Worm (Caenorhabditis elegans) whole organism, L1 larva: ENCODE measurements around the gene ZK1320.9.
A peak's percentile ranks its signal among the peaks of the same experiment; 100 is the strongest.

Experiments
- C04F5.9 ChIP-seq: sonication (generic microtip); optimal IDR thresholded peaks from 2 replicates; lab custom pipeline; 2016; ENCODE audit warnings: missing genetic modification characterization, missing compliant biosample characterization
- C16A3.4 ChIP-seq: fragments of 150-350 bp; optimal IDR thresholded peaks from 2 replicates; lab custom pipeline; 2014; ENCODE audit warnings: missing biosample characterization, missing genetic modification characterization
- F16B12.6 ChIP-seq: fragments of 150-350 bp; optimal IDR thresholded peaks from 2 replicates; lab custom pipeline; 2014; ENCODE audit warnings: missing biosample characterization, missing genetic modification characterization
- Y116A8C.19 ChIP-seq: sonication (generic microtip); optimal IDR thresholded peaks from 2 replicates; lab custom pipeline; 2016; ENCODE audit warnings: missing compliant biosample characterization, missing genetic modification characterization, borderline replicate concordance
- ceh-63 ChIP-seq: fragments of 200-800 bp; sonication (Bioruptor generic); optimal IDR thresholded peaks from 2 replicates; lab custom pipeline; 2018; ENCODE audit warnings: mild to moderate bottlenecking, missing genetic modification characterization, missing compliant biosample characterization
- ceh-82 ChIP-seq, 3 experiments: fragments of 150-350 bp in 1 of 3; sonication (generic microtip) in 2 of 3; optimal IDR thresholded peaks; 2 replicates each; lab custom pipeline; 2014 to 2017; ENCODE audit warnings: missing biosample characterization in 3 of 3, missing genetic modification characterization in 3 of 3
- ceh-88 ChIP-seq: fragments of 200-800 bp; sonication (Bioruptor generic); IDR thresholded peaks from 2 replicates; pipeline ENCODE4 v1.3.6; 2022; ENCODE audit warnings: missing genetic modification characterization, missing compliant biosample characterization
- ceh-90 ChIP-seq: sonication (generic microtip); optimal IDR thresholded peaks from 2 replicates; lab custom pipeline; 2016; ENCODE audit warnings: missing genetic modification characterization, missing compliant biosample characterization
- ces-1 ChIP-seq: fragments of 150-350 bp; optimal IDR thresholded peaks from 2 replicates; lab custom pipeline; 2014; ENCODE audit warnings: missing biosample characterization, missing genetic modification reagents, missing genetic modification characterization
- dsc-1 ChIP-seq: sonication (generic microtip); optimal IDR thresholded peaks from 2 replicates; lab custom pipeline; 2016; ENCODE audit warnings: mild to moderate bottlenecking, missing genetic modification characterization, missing compliant biosample characterization
- efl-1 ChIP-seq, 4 experiments: fragments of 150-350 bp; optimal IDR thresholded peaks in 3 of 4; peaks in 1 of 4; 1 replicate in 1 of 4; 2 replicates in 3 of 4; lab custom pipeline; 2014; ENCODE audit warnings: missing biosample characterization in 2 of 4, missing genetic modification characterization in 2 of 4, missing genetic modification reagents in 2 of 4
- elt-2 ChIP-seq: sonication (generic microtip); optimal IDR thresholded peaks from 2 replicates; lab custom pipeline; 2016; ENCODE audit warnings: missing genetic modification characterization, mild to moderate bottlenecking, inconsistent platforms, missing compliant biosample characterization, missing genetic modification reagents
- elt-3 ChIP-seq, 6 experiments: fragments of 150-350 bp in 1 of 6; sonication (generic microtip); optimal IDR thresholded peaks; 2 replicates each; lab custom pipeline; 2017 to 2018; ENCODE audit warnings: missing biosample characterization in 6 of 6, missing genetic modification characterization in 6 of 6, inconsistent platforms in 1 of 6
- fkh-10 ChIP-seq: sonication (generic microtip); optimal IDR thresholded peaks from 2 replicates; lab custom pipeline; 2017; ENCODE audit warnings: missing biosample characterization, missing genetic modification reagents, missing genetic modification characterization
- grh-1 ChIP-seq: fragments of 200-800 bp; sonication (Bioruptor generic); IDR thresholded peaks from 2 replicates; pipeline ENCODE4 v1.3.6; 2022; ENCODE audit warnings: missing genetic modification reagents, missing genetic modification characterization, missing compliant biosample characterization
- hlh-17 ChIP-seq: fragments of 200-800 bp; sonication (Bioruptor generic); optimal IDR thresholded peaks from 2 replicates; lab custom pipeline; 2018; ENCODE audit warnings: missing genetic modification characterization, mild to moderate bottlenecking, missing compliant biosample characterization, moderate library complexity, borderline replicate concordance
- hpl-2 ChIP-seq: fragments of 150-350 bp; optimal IDR thresholded peaks from 2 replicates; lab custom pipeline; 2014; ENCODE audit warnings: missing biosample characterization, missing genetic modification reagents, missing genetic modification characterization
- jun-1 ChIP-seq: fragments of 150-350 bp; optimal IDR thresholded peaks from 2 replicates; lab custom pipeline; 2014; ENCODE audit warnings: missing biosample characterization, missing genetic modification reagents, missing genetic modification characterization
- lin-14 ChIP-seq: fragments of 200-800 bp; sonication (Bioruptor generic); optimal IDR thresholded peaks from 2 replicates; lab custom pipeline; 2018; ENCODE audit warnings: mild to moderate bottlenecking, missing genetic modification characterization, moderate library complexity, missing compliant biosample characterization
- lin-15B ChIP-seq: fragments of 150-350 bp; sonication (generic microtip); optimal IDR thresholded peaks from 3 replicates; lab custom pipeline; 2014; ENCODE audit warnings: missing biosample characterization, missing genetic modification characterization
- lsy-2 ChIP-seq, 2 experiments: fragments of 150-350 bp; optimal IDR thresholded peaks; 2 replicates each; lab custom pipeline; 2014; ENCODE audit warnings: missing biosample characterization in 2 of 2, missing genetic modification characterization in 2 of 2
- mab-9 ChIP-seq: fragments of 200-800 bp; sonication (Bioruptor generic); IDR thresholded peaks from 2 replicates; pipeline ENCODE4 v1.3.6; 2022; ENCODE audit warnings: missing genetic modification reagents, missing genetic modification characterization, missing compliant biosample characterization
- mep-1 ChIP-seq: fragments of 150-350 bp; optimal IDR thresholded peaks from 2 replicates; lab custom pipeline; 2014; ENCODE audit warnings: missing biosample characterization, missing genetic modification characterization
- nhr-11 ChIP-seq: fragments of 150-350 bp; optimal IDR thresholded peaks from 2 replicates; lab custom pipeline; 2014; ENCODE audit warnings: missing biosample characterization, missing genetic modification characterization
- nhr-12 ChIP-seq: sonication (generic microtip); optimal IDR thresholded peaks from 2 replicates; lab custom pipeline; 2017; ENCODE audit warnings: missing biosample characterization, missing genetic modification characterization
- nhr-20 ChIP-seq: sonication (generic microtip); optimal IDR thresholded peaks from 2 replicates; lab custom pipeline; 2016; ENCODE audit warnings: mild to moderate bottlenecking, missing genetic modification characterization, missing compliant biosample characterization
- nhr-76 ChIP-seq: sonication (generic microtip); optimal IDR thresholded peaks from 2 replicates; lab custom pipeline; 2017; ENCODE audit warnings: missing biosample characterization, missing genetic modification characterization
- pax-3 ChIP-seq: fragments of 200-800 bp; sonication (Bioruptor generic); optimal IDR thresholded peaks from 2 replicates; lab custom pipeline; 2018; ENCODE audit warnings: mild to moderate bottlenecking, missing genetic modification characterization, moderate library complexity, missing compliant biosample characterization
- snpc-4 ChIP-seq: fragments of 150-350 bp; optimal IDR thresholded peaks from 2 replicates; lab custom pipeline; 2014; ENCODE audit warnings: missing biosample characterization, missing genetic modification characterization
- snu-23 ChIP-seq: sonication (generic microtip); optimal IDR thresholded peaks from 2 replicates; lab custom pipeline; 2016; ENCODE audit warnings: missing genetic modification characterization, missing compliant biosample characterization
- sox-4 ChIP-seq: sonication (generic microtip); optimal IDR thresholded peaks from 2 replicates; lab custom pipeline; 2016; ENCODE audit warnings: missing genetic modification characterization, missing compliant biosample characterization
- sup-37 ChIP-seq: fragments of 200-800 bp; sonication (Bioruptor generic); optimal IDR thresholded peaks from 2 replicates; lab custom pipeline; 2018; ENCODE audit warnings: mild to moderate bottlenecking, missing genetic modification characterization, missing compliant biosample characterization
- tbx-2 ChIP-seq: sonication (generic microtip); optimal IDR thresholded peaks from 2 replicates; lab custom pipeline; 2016; ENCODE audit warnings: missing genetic modification characterization, missing compliant biosample characterization
- unc-30 ChIP-seq: sonication (generic microtip); optimal IDR thresholded peaks from 2 replicates; lab custom pipeline; 2017; ENCODE audit warnings: missing biosample characterization, missing genetic modification characterization
- unc-62 ChIP-seq: fragments of 150-350 bp; optimal IDR thresholded peaks from 2 replicates; lab custom pipeline; 2014; ENCODE audit warnings: missing biosample characterization, missing genetic modification reagents, missing genetic modification characterization
- unc-86 ChIP-seq: sonication (generic microtip); optimal IDR thresholded peaks from 2 replicates; lab custom pipeline; 2016; ENCODE audit warnings: missing genetic modification characterization, missing compliant biosample characterization
- xbp-1 ChIP-seq: sonication (generic microtip); optimal IDR thresholded peaks from 2 replicates; lab custom pipeline; 2016; ENCODE audit warnings: missing genetic modification characterization, missing compliant biosample characterization
- zip-4 ChIP-seq: fragments of 200-800 bp; sonication (Bioruptor generic); optimal IDR thresholded peaks from 2 replicates; lab custom pipeline; 2018; ENCODE audit warnings: mild to moderate bottlenecking, missing genetic modification characterization, moderate library complexity, missing compliant biosample characterization
- ztf-11 ChIP-seq, 2 experiments: sonication (generic microtip); optimal IDR thresholded peaks; 2 replicates each; lab custom pipeline; 2016 to 2017; ENCODE audit warnings: missing genetic modification characterization in 2 of 2, missing biosample characterization in 1 of 2, missing compliant biosample characterization in 1 of 2

ZK1320.9 gene

DNA sequence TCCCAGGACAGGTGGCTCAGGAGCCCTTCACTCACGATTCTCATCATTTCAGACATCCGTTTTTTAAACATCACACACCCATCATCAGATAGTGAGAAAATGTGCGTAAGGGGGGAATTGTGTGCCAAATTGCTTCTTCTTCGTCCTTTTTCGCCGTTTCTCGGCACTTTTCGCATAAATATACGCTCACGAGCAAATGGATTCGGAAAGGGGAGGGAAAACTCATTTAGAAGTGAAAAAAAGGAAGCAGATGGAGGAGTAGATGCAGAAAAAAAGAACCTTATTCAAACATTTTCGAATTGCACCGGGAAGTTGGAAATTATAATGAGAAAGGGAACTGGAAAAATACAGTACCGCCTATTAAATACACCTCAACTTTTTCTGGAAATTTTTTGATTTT, 4.5 kb downstream of the ZK1320.9 start:
- no peak for TF ChIP-seq unc-62 (GFP tag; lab: Kevin White, UChicago)
- TF ChIP-seq ceh-82 (tag; optimal IDR thresholded peaks at IDR 0.05; lab: Kevin White, UChicago) = no peak
- TF ChIP-seq ztf-11 (tag; optimal IDR thresholded peaks at IDR 0.05; lab: Kevin White, UChicago) = no peak
- TF ChIP-seq nhr-20 (tag; lab: Kevin White, UChicago) = no peak
- no peak for TF ChIP-seq unc-86 (tag; lab: Kevin White, UChicago)
- TF ChIP-seq fkh-10 (GFP tag; lab: Kevin White, UChicago) = peak; percentile 76
- peak; percentile 56 for TF ChIP-seq lin-14 (GFP tag; lab: Kevin White, UChicago)

DNA sequence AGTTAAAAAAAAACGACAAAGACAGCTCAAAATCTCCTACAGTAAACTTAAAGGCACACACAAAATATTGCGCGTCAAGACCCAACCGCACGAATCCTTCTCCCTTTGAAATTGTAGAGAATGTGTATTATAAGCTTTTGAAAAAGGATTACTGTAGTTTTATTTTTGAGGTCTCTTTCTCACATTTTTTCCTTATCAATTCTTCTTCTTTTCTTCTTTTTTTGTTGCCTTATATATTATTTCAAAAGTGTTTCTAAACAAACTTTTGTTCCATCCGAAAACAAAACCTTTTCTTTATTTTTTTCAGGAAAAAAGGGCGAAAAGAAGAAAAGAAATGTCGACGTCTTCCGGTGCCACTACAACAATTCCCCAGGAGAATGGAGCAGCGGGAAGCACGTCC, 6.0 kb downstream of the ZK1320.9 start, which contains the start of gene ZK1320.13:
ZK1320.13 (plus strand) TSS at position 301 of the 400 bp plus-strand sequence.
- TF ChIP-seq elt-3 (tag; optimal IDR thresholded peaks at IDR 0.05; lab: Kevin White, UChicago) (no peak), lin-14 (GFP tag; lab: Kevin White, UChicago) (peak; percentile 28)
- TF ChIP-seq, all 84 proteins: peak for 1

DNA sequence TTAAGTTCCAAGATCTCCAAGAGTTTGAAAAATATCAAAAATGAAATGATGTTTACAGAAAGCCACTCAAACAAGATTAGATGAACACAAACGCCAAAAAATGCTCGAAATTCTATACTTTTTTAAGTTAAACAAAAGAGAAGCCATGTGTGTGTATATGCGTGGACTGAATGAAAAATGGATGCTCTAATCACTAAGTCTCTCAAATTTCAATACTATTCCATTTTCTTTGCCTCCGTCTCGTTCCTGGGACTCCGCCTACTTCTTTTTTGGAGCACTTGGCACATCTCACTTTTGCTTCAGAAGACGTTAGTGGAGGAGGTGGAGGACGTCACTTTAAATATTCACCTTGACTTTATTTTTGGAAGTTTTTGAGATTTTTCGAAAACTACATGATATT, 6.7 kb downstream of the ZK1320.9 start:
- TF ChIP-seq nhr-76 (tag; lab: Kevin White, UChicago) = no peak
- peak; percentile 26 for TF ChIP-seq lin-14 (GFP tag; lab: Kevin White, UChicago)

DNA sequence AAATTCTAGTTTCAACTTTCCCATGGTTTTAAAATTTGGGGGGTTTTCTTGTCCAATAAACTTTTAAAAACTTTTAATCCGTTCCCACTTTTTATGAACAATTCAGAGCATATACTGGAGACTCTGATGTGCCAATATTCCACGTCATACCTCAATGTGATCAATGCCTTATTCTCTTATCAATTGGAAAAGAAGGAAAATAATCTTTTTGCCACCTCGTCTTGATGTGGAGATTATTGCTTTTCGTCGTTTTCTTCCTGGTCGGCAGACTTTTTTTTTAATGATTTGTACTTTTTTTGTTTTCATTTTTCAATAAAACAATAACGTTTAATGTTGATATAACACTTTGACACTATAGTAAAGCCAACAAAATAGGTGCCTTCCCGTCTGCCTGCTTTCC, 9.0 kb downstream of the ZK1320.9 start:
- TF ChIP-seq lin-15B (tag; lab: Kevin White, UChicago) (no peak), dsc-1 (tag; lab: Kevin White, UChicago) (peak; percentile 14), elt-2 (tag; lab: Kevin White, UChicago) (peak; percentile 17)

DNA sequence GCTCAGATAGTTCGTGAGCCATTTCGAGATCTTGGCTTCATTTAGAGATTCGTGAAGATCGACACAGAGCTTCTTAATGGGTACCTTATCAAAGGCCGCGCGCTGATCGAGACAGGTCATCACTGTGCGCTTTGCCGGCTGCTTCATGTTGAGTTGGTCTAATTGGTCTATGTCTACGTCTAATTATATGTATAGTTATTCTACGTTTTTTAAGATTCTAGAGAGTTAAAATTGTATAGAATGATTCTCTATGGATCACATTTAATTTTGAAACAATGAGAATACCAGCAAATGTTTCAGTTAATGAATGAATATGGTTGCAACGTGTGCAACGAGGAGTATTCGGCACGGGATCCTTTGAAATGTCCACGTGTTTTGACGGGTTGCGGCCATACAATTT, 11.8 kb downstream of the ZK1320.9 start, which contains the start of gene arc-1:
arc-1 (plus strand) TSS at position 301 of the 400 bp plus-strand sequence.
- TF ChIP-seq nhr-11 (tag; lab: Kevin White, UChicago) = no peak
- TF ChIP-seq Y116A8C.19 (tag; lab: Kevin White, UChicago) = no peak
- no peak for TF ChIP-seq ces-1

DNA sequence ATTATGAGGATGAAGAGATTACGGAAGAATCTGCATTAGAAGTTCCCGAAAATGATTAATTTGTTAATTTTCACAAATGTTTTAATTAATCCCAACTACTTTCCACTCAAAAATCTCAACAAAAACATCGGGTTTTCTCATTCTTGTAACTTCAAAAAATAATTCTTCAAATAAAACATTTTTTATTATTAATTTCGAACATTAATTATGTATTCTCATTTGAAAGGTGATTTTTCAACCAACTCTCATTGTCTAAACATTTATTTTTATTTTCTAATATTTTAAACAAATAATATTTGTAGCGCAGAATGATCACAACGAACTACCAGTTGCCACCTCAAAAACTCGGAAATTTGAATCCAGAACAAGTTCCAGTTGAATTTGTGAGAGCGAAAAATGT, 15.2 kb downstream of the ZK1320.9 start, which contains the start of gene ZK1320.7:
ZK1320.7 (plus strand) TSS at position 301 of the 400 bp plus-strand sequence.
- no peak for TF ChIP-seq grh-1
- no peak for TF ChIP-seq ceh-88 (GFP tag; lab: Robert Waterston, UW)
- TF ChIP-seq efl-1 (optimal IDR thresholded peaks at IDR 0.05; lab: Kevin White, UChicago) = no peak
- TF ChIP-seq efl-1 (GFP tag; optimal IDR thresholded peaks at IDR 0.05 in 1 of 2; lab: Kevin White, UChicago) = peak in 1 of 2 experiments; percentile 1

DNA sequence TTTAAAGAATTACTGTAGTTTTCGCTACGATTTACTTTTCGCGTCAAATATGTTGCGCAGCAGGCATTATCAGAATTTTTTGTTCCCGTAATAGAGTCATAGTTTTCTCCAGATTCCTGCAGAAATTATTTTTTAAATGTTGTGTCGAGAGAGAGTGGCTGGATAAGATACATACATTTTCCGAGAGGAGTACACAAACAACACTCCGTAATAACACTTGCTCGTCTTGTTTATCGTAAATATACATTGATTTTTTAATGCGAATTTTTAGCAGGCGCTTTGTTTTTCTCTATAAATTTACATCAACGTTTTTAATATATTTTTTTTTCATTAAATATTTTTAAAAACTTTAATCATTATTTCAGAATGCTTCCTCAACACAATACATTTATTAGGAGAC, 17.6 kb downstream of the ZK1320.9 start, which contains the start of gene taf-8:
taf-8 (plus strand) TSS at position 360 of the 400 bp plus-strand sequence.
- TF ChIP-seq nhr-12 (tag; lab: Kevin White, UChicago) (no peak), snu-23 (GFP tag; lab: Kevin White, UChicago) (peak; percentile 78), ztf-11 (tag; optimal IDR thresholded peaks at IDR 0.05; lab: Kevin White, UChicago) (peak in 1 of 2 experiments; percentile 34), snpc-4 (tag; lab: Kevin White, UChicago) (peak; percentile 33), F16B12.6 (tag; lab: Kevin White, UChicago) (peak; percentile 31), C04F5.9 (no peak), tbx-2 (peak; percentile 71), hpl-2 (GFP tag; lab: Kevin White, UChicago) (no peak), grh-1 (no peak), mep-1 (tag; lab: Kevin White, UChicago) (no peak), jun-1 (tag; lab: Kevin White, UChicago) (no peak), ceh-90 (tag; lab: Kevin White, UChicago) (peak; percentile 16), xbp-1 (tag; lab: Kevin White, UChicago) (peak; percentile 66), unc-30 (no peak), zip-4 (no peak), hlh-17 (GFP tag; lab: Kevin White, UChicago) (no peak), sox-4 (tag; lab: Kevin White, UChicago) (no peak), nhr-76 (tag; lab: Kevin White, UChicago) (no peak), efl-1 (optimal IDR thresholded peaks at IDR 0.05; lab: Kevin White, UChicago) (peak; percentile 60 to 76), efl-1 (GFP tag; optimal IDR thresholded peaks at IDR 0.05 in 1 of 2; lab: Kevin White, UChicago) (peak; percentile 65 to 97), lsy-2 (tag; optimal IDR thresholded peaks at IDR 0.05; lab: Kevin White, UChicago) (peak; percentile 82 to 83), mab-9 (GFP tag; lab: Robert Waterston, UW) (no peak), sup-37 (GFP tag; lab: Kevin White, UChicago) (no peak), pax-3 (no peak), C16A3.4 (tag; lab: Kevin White, UChicago) (peak; percentile 69), ceh-63 (no peak)
